Fruit fly (Drosophila melanogaster): Measurements from ENCODE around the gene fz2.
A peak's percentile ranks its signal among the peaks of the same experiment; 100 is the strongest.

Gene fz2

dm6 chr3L:19147169-19147568 is 88.0 kb downstream of the fz2 start (continued):
- TF ChIP-seq row (GFP tag; IDR thresholded peaks at IDR 0.05) (peak; percentile 23; the same call in 1 of the 3 replicates), ase (GFP tag; IDR thresholded peaks at IDR 0.05) (no peak), CG30431 (GFP tag; optimal IDR thresholded peaks at IDR 0.05) (no peak), CG14710 (tag; optimal IDR thresholded peaks at IDR 0.05) (peak; percentile 19), unc-4 (GFP tag; IDR thresholded peaks at IDR 0.05; ENCODE audit: partially characterized antibody) (no peak), D19A (tag; optimal IDR thresholded peaks at IDR 0.05) (peak; percentile 3), CG17802 (tag; optimal IDR thresholded peaks at IDR 0.05) (no peak), B-H2 (GFP tag; optimal IDR thresholded peaks at IDR 0.05) (no peak), jing (GFP tag; optimal IDR thresholded peaks at IDR 0.05) (no peak), Med (GFP tag) (peak; percentile 49)

- TF ChIP-seq Hr39 (optimal IDR thresholded peaks at IDR 0.05) (peak; percentile 74), Drgx (GFP tag; IDR thresholded peaks at IDR 0.05) (no peak), chinmo (GFP tag; IDR thresholded peaks at IDR 0.05; ENCODE audit: partially characterized antibody) (0 out of 4 replicates have a peak, but pooled peaks have one; percentile 31), CG32767 (GFP tag; IDR thresholded peaks at IDR 0.05) (no peak), CG4617 (GFP tag; optimal IDR thresholded peaks at IDR 0.05; ENCODE audit: borderline replicate concordance) (no peak), CG10321 (GFP tag; IDR thresholded peaks at IDR 0.05) (no peak), wdn (GFP tag; IDR thresholded peaks at IDR 0.05) (no peak), Ets65A (GFP tag) (peak; percentile 81), sens (GFP tag) (peak; percentile 26), ATbp (GFP tag; optimal IDR thresholded peaks at IDR 0.05) (no peak), tap (tag; optimal IDR thresholded peaks at IDR 0.05) (no peak)
Observed at dm6 chr3L:19143940-19144571, 91.1 kb downstream of the fz2 start.

dm6 chr3L:19142587-19142986 is 92.6 kb downstream of the fz2 start:
- TF ChIP-seq CG12071 (GFP tag; optimal IDR thresholded peaks at IDR 0.05), result no peak
- no peak for TF ChIP-seq D19A (tag; optimal IDR thresholded peaks at IDR 0.05)
- no peak for TF ChIP-seq CG1602 (GFP tag; optimal IDR thresholded peaks at IDR 0.05)
- peak; percentile 95 for TF ChIP-seq stwl (tag; optimal IDR thresholded peaks at IDR 0.05)
- no peak for TF ChIP-seq slou (GFP tag; optimal IDR thresholded peaks at IDR 0.05)
- no peak for TF ChIP-seq CG2116 (GFP tag; optimal IDR thresholded peaks at IDR 0.05)
- TF ChIP-seq Dbx (GFP tag; IDR thresholded peaks at IDR 0.05), result no peak
- TF ChIP-seq CG11695 (GFP tag; IDR thresholded peaks at IDR 0.05), result no peak

dm6 chr3L:19140084-19141011 is 94.8 kb downstream of the fz2 start:
- TF ChIP-seq CG15269 (tag; optimal IDR thresholded peaks at IDR 0.05) (no peak), CG2116 (GFP tag; optimal IDR thresholded peaks at IDR 0.05) (peak; percentile 51), sug (tag; optimal IDR thresholded peaks at IDR 0.05) (peak; percentile 18), ewg (GFP tag; optimal IDR thresholded peaks at IDR 0.05) (no peak), cad (GFP tag; optimal IDR thresholded peaks at IDR 0.05) (no peak), Blimp-1 (GFP tag; optimal IDR thresholded peaks at IDR 0.05) (no peak), CG14965 (GFP tag; optimal IDR thresholded peaks at IDR 0.05; ENCODE audit: borderline replicate concordance) (peak; percentile 13), CG16779 (GFP tag; IDR thresholded peaks at IDR 0.05) (no peak), Hr39 (optimal IDR thresholded peaks at IDR 0.05) (no peak), CG14441 (GFP tag; IDR thresholded peaks at IDR 0.05) (no peak), MESR4 (GFP tag; optimal IDR thresholded peaks at IDR 0.05) (no peak), trh (GFP tag; optimal IDR thresholded peaks at IDR 0.05) (no peak), oc (tag; optimal IDR thresholded peaks at IDR 0.05) (peak; percentile 71), CG5180 (GFP tag; optimal IDR thresholded peaks at IDR 0.05) (no peak), sisA (GFP tag; IDR thresholded peaks at IDR 0.05) (no peak), ham (GFP tag; IDR thresholded peaks at IDR 0.05) (no peak), CG12155 (GFP tag; optimal IDR thresholded peaks at IDR 0.05) (peak; percentile 8), NC2β (GFP tag; optimal IDR thresholded peaks at IDR 0.05) (no peak), tgo (GFP tag; IDR thresholded peaks at IDR 0.05) (no peak)
